Fruit fly (Drosophila melanogaster): Measurements from ENCODE around the gene CG9981.

CG9981 gene

DNA sequence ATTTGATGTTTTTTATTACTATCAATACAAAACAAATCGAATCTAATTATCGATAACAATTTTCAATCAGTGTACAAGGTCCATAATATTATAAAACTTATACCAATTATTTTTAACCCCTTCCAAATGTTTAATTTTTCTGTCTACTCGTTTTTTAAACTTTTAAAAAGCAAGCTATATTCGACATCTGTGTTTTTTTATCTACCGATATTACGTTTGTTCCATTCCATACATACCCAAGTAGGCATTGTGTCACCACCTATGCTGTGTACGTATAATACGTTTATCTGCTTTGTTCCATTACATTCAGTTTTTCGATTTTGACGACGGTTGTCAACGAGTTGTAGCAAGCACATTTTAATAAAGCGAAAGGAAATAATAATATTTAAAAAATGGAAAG lies 43.6 kb downstream of the CG9981 start, which contains the start of gene nonA:
nonA (plus strand) TSS at position 264 of the 400 bp plus-strand sequence.
- TF ChIP-seq NC2β (GFP tag; optimal IDR thresholded peaks at IDR 0.05) (no peak), CG1024 (GFP tag; IDR thresholded peaks at IDR 0.05) (peak; percentile 83), fu2 (GFP tag; optimal IDR thresholded peaks at IDR 0.05) (no peak), yki (optimal IDR thresholded peaks at IDR 0.05) (no peak), Hr78 (GFP tag; optimal IDR thresholded peaks at IDR 0.05) (no peak), CG9437 (GFP tag; optimal IDR thresholded peaks at IDR 0.05) (peak; percentile 42), ci (GFP tag; IDR thresholded peaks at IDR 0.05) (no peak), CG10431 (GFP tag; optimal IDR thresholded peaks at IDR 0.05) (peak; percentile 12), amos (GFP tag; IDR thresholded peaks at IDR 0.05; ENCODE audit: partially characterized antibody) (peak; percentile 15; the same call in 1 of the 2 replicates), CG11723 (GFP tag; optimal IDR thresholded peaks at IDR 0.05) (peak; percentile 14), ssp (GFP tag; IDR thresholded peaks at IDR 0.05) (peak; percentile 88), trem (tag; optimal IDR thresholded peaks at IDR 0.05) (peak; percentile 22), Hey (tag; optimal IDR thresholded peaks at IDR 0.05) (no peak), MBD-R2 (GFP tag; IDR thresholded peaks at IDR 0.05) (peak; percentile 30), CG10267 (tag; optimal IDR thresholded peaks at IDR 0.05) (peak; percentile 13), CG8388 (GFP tag; optimal IDR thresholded peaks at IDR 0.05) (no peak), CG14667 (GFP tag; IDR thresholded peaks at IDR 0.05) (peak; percentile 58; the same call in 1 of the 2 replicates), CG17829 (tag; optimal IDR thresholded peaks at IDR 0.05) (peak; percentile 10), Pdp1 (GFP tag; optimal IDR thresholded peaks at IDR 0.05) (peak in 1 of 2 experiments; percentile 32), nom (GFP tag; optimal IDR thresholded peaks at IDR 0.05) (peak; percentile 46), MESR4 (GFP tag; optimal IDR thresholded peaks at IDR 0.05) (peak; percentile 58), stwl (tag; optimal IDR thresholded peaks at IDR 0.05) (peak; percentile 9), CG15514 (GFP tag; optimal IDR thresholded peaks at IDR 0.05) (no peak), CG2116 (GFP tag; optimal IDR thresholded peaks at IDR 0.05) (peak; percentile 91), Scr (GFP tag; IDR thresholded peaks at IDR 0.05; ENCODE audit: partially characterized antibody) (peak; percentile 46), row (GFP tag; IDR thresholded peaks at IDR 0.05) (peak; percentile 60; the same call in 1 of the 3 replicates), Xrp1 (GFP tag; IDR thresholded peaks at IDR 0.05) (no peak), CrebB (tag; optimal IDR thresholded peaks at IDR 0.05) (no peak), CG13287 (GFP tag; IDR thresholded peaks at IDR 0.05; ENCODE audit: partially characterized antibody) (0 out of 2 replicates have a peak, but pooled peaks have one; percentile 17), CG8924 (tag; optimal IDR thresholded peaks at IDR 0.05) (peak; percentile 22), scrt (GFP tag; optimal IDR thresholded peaks at IDR 0.05) (peak; percentile 12), CG12659 (GFP tag; optimal IDR thresholded peaks at IDR 0.05) (peak; percentile 48), Sry-δ (GFP tag; optimal IDR thresholded peaks at IDR 0.05) (peak; percentile 51), CG1603 (tag; optimal IDR thresholded peaks at IDR 0.05) (peak; percentile 99), BEAF-32 (GFP tag; optimal IDR thresholded peaks at IDR 0.05) (peak; percentile 54), pzg (GFP tag; optimal IDR thresholded peaks at IDR 0.05) (peak; percentile 44), CG16815 (GFP tag; optimal IDR thresholded peaks at IDR 0.05) (no peak), Opbp (GFP tag; IDR thresholded peaks at IDR 0.05; ENCODE audit: partially characterized antibody) (0 out of 3 replicates have a peak, but pooled peaks have one; percentile 9), HLH4C (GFP tag; IDR thresholded peaks at IDR 0.05; ENCODE audit: partially characterized antibody) (peak; percentile 53; the same call in 2 of the 3 replicates), CG4617 (GFP tag; optimal IDR thresholded peaks at IDR 0.05; ENCODE audit: borderline replicate concordance) (peak; percentile 51), pfk (GFP tag; optimal IDR thresholded peaks at IDR 0.05) (peak; percentile 96), CG14710 (tag; optimal IDR thresholded peaks at IDR 0.05) (peak; percentile 60), CG30020 (tag; optimal IDR thresholded peaks at IDR 0.05) (peak; percentile 99)
